ENCODE assay signal across 3 fruit fly cellular contexts in the genomic region with DNA sequence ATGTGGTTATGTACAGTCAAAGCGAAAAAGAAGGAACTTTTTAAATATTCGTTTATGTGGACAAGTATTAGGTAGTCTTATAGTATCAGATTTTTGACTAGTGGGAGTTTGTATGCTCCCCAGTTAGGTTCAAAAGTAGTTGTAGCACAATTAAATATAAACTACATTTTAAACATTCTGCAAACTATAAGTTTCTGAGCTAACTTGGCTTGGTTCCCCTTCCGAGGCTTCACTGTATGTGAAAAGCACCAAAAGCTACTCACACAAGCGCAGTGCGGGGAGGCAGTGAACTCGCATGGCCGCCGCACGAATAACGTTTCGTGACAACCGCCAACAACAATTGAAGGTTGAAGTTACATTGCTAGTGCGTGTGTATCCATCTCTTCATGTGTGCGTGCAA.
A peak's percentile ranks its signal among the peaks of the same experiment; 100 is the strongest.
TF ChIP-seq lines count a peak whose summit lies in the region.

No protein-coding gene starts in this region.

- no peak for TF ChIP-seq CTCF in whole organism, embryonic (GFP tag; optimal IDR thresholded peaks at IDR 0.05; lab: Kevin White, UChicago)

TF ChIP-seq in whole organism, embryonic, 481 proteins besides CTCF, POLR2A, EP300 and RAD21 (continues in another document):
- peak; percentile 40; the same call in 1 of the 2 replicates for TF ChIP-seq Ada2b (GFP tag; IDR thresholded peaks at IDR 0.05; lab: Robert Waterston, UW)
- no peak for TF ChIP-seq CG3838 (GFP tag; optimal IDR thresholded peaks at IDR 0.05; lab: Kevin White, UChicago)
- no peak for TF ChIP-seq tll (GFP tag; optimal IDR thresholded peaks at IDR 0.05; lab: Kevin White, UChicago)
- TF ChIP-seq CG17328 (GFP tag; IDR thresholded peaks at IDR 0.05; lab: Robert Waterston, UW), result 0 out of 2 replicates have a peak, but pooled peaks have one; percentile 20
- TF ChIP-seq Jarid2 (GFP tag; optimal IDR thresholded peaks at IDR 0.05; lab: Kevin White, UChicago), result no peak
- no peak for TF ChIP-seq CG7786 (GFP tag; optimal IDR thresholded peaks at IDR 0.05; lab: Kevin White, UChicago)
- no peak for TF ChIP-seq crc (GFP tag; optimal IDR thresholded peaks at IDR 0.05; lab: Kevin White, UChicago)
- TF ChIP-seq sens (GFP tag; lab: Kevin White, UChicago), result no peak
- TF ChIP-seq HLH4C (GFP tag; IDR thresholded peaks at IDR 0.05; lab: Robert Waterston, UW; ENCODE audit: partially characterized antibody), result no peak
- no peak for TF ChIP-seq mam (GFP tag; optimal IDR thresholded peaks at IDR 0.05; lab: Kevin White, UChicago)
- TF ChIP-seq croc (GFP tag; conservative IDR thresholded peaks at IDR 0.05; lab: Robert Waterston, UW), result no peak
- no peak for TF ChIP-seq CG15011 (GFP tag; optimal IDR thresholded peaks at IDR 0.05; lab: Kevin White, UChicago)
- no peak for TF ChIP-seq Bdp1 (GFP tag; optimal IDR thresholded peaks at IDR 0.05; lab: Kevin White, UChicago)
- TF ChIP-seq CG43689 (GFP tag; IDR thresholded peaks at IDR 0.05; lab: Robert Waterston, UW), result no peak
- no peak for TF ChIP-seq Chrac-16 (GFP tag; optimal IDR thresholded peaks at IDR 0.05; lab: Kevin White, UChicago)
- no peak for TF ChIP-seq CG7963 (GFP tag; IDR thresholded peaks at IDR 0.05; lab: Robert Waterston, UW; ENCODE audit: partially characterized antibody)
- TF ChIP-seq Dip2 (GFP tag; IDR thresholded peaks at IDR 0.05; lab: Robert Waterston, UW), result no peak
- no peak for TF ChIP-seq CG6683 (GFP tag; optimal IDR thresholded peaks at IDR 0.05; lab: Kevin White, UChicago)
- TF ChIP-seq sc (optimal IDR thresholded peaks at IDR 0.05; lab: Kevin White, UChicago), result no peak
- TF ChIP-seq sc (GFP tag; optimal IDR thresholded peaks at IDR 0.05; lab: Kevin White, UChicago), result no peak
- TF ChIP-seq Xrp1 (GFP tag; IDR thresholded peaks at IDR 0.05; lab: Robert Waterston, UW), result peak; percentile 32; the same call in 1 of the 2 replicates
- no peak for TF ChIP-seq CG12219 (GFP tag; optimal IDR thresholded peaks at IDR 0.05; lab: Kevin White, UChicago)
- no peak for TF ChIP-seq cwo (GFP tag; optimal IDR thresholded peaks at IDR 0.05; lab: Kevin White, UChicago)
- TF ChIP-seq CG1602 (GFP tag; optimal IDR thresholded peaks at IDR 0.05; lab: Kevin White, UChicago), result no peak
- no peak for TF ChIP-seq CG17568 (GFP tag; optimal IDR thresholded peaks at IDR 0.05; lab: Kevin White, UChicago)
- no peak for TF ChIP-seq CG10654 (GFP tag; optimal IDR thresholded peaks at IDR 0.05; lab: Kevin White, UChicago)
- TF ChIP-seq tap (tag; optimal IDR thresholded peaks at IDR 0.05; lab: Kevin White, UChicago), result peak; percentile 12
- peak; percentile 68 for TF ChIP-seq vvl (GFP tag; IDR thresholded peaks at IDR 0.05; lab: Robert Waterston, UW)
- TF ChIP-seq CG4360 (GFP tag; IDR thresholded peaks at IDR 0.05; lab: Robert Waterston, UW), result no peak

TF ChIP-seq in whole organism, prepupa, 60 proteins besides CTCF, POLR2A, EP300 and RAD21:
- no peak for TF ChIP-seq dac (GFP tag; optimal IDR thresholded peaks at IDR 0.05; lab: Kevin White, UChicago)
- TF ChIP-seq CG15336 (GFP tag; IDR thresholded peaks at IDR 0.05; lab: Robert Waterston, UW), result peak; percentile 59
- peak; percentile 25 for TF ChIP-seq CG32006 (GFP tag; optimal IDR thresholded peaks at IDR 0.05; lab: Kevin White, UChicago)
- peak in 1 of 2 experiments; percentile 70 for TF ChIP-seq ss (GFP tag; optimal IDR thresholded peaks at IDR 0.05; lab: Kevin White, UChicago)
- peak; percentile 40 for TF ChIP-seq Hr4 (GFP tag; optimal IDR thresholded peaks at IDR 0.05; lab: Kevin White, UChicago)
- TF ChIP-seq eg (GFP tag; IDR thresholded peaks at IDR 0.05; lab: Robert Waterston, UW), result peak; percentile 35; the same call in 1 of the 3 replicates
- peak; percentile 35 for TF ChIP-seq Eip78C (GFP tag; lab: Kevin White, UChicago)
- no peak for TF ChIP-seq net (GFP tag; optimal IDR thresholded peaks at IDR 0.05; lab: Kevin White, UChicago)
- no peak for TF ChIP-seq Hr38 (GFP tag; optimal IDR thresholded peaks at IDR 0.05; lab: Kevin White, UChicago)
- TF ChIP-seq Blimp-1 (GFP tag; optimal IDR thresholded peaks at IDR 0.05; lab: Kevin White, UChicago), result no peak
- TF ChIP-seq Gug (GFP tag; IDR thresholded peaks at IDR 0.05; lab: Robert Waterston, UW), result 0 out of 2 replicates have a peak, but pooled peaks have one; percentile 35
- TF ChIP-seq spab (GFP tag; optimal IDR thresholded peaks at IDR 0.05; lab: Kevin White, UChicago), result no peak
- no peak for TF ChIP-seq Met (GFP tag; optimal IDR thresholded peaks at IDR 0.05; lab: Kevin White, UChicago)

TF ChIP-seq in whole organism, pupa, 21 proteins besides CTCF, POLR2A, EP300 and RAD21:
- TF ChIP-seq Ets98B (GFP tag; IDR thresholded peaks at IDR 0.05; lab: Robert Waterston, UW) (peak; percentile 38), CG32121 (GFP tag; IDR thresholded peaks at IDR 0.05; lab: Robert Waterston, UW) (peak; percentile 20; the same call in 1 of the 2 replicates), CG8301 (tag; optimal IDR thresholded peaks at IDR 0.05; lab: Kevin White, UChicago) (no peak)
